Worm (Caenorhabditis elegans): ENCODE data around the gene twk-18.

Gene twk-18

DNA sequence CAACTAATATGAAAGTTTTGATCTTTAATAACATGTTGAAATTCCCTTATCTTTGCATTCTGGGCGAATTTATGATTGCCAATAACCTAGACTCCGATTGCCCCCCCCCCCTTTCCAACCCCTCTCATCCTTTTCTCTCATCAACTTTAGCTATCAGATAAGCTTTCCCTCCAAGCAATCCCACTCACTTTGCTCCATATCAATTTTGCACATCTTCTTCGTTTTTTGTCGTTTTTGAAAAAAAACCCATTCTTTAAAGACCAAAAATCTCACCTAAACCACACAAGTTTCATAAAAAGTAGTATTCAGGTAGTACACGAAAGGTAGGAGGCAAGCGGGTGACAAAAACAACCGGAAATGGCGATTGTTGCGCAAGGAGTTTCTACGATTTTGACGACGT, at the start of gene twk-18:
TSS of gene twk-18 (plus strand) at position 301 of the 400 bp plus-strand sequence.
- TF ChIP-seq nhr-129 (tag; optimal IDR thresholded peaks at IDR 0.05), result no peak
- TF ChIP-seq mab-5 (tag; optimal IDR thresholded peaks at IDR 0.05), result no peak
- TF ChIP-seq ceh-82 (tag; optimal IDR thresholded peaks at IDR 0.05), result no peak
- no peak for TF ChIP-seq mdl-1 (tag; optimal IDR thresholded peaks at IDR 0.05)
- no peak for TF ChIP-seq zag-1 (tag; optimal IDR thresholded peaks at IDR 0.05)
- no peak for TF ChIP-seq ztf-4 (tag; optimal IDR thresholded peaks at IDR 0.05)
- no peak for TF ChIP-seq ZK546.5 (tag; optimal IDR thresholded peaks at IDR 0.05)
- no peak for TF ChIP-seq nhr-25 (tag; optimal IDR thresholded peaks at IDR 0.05)

DNA sequence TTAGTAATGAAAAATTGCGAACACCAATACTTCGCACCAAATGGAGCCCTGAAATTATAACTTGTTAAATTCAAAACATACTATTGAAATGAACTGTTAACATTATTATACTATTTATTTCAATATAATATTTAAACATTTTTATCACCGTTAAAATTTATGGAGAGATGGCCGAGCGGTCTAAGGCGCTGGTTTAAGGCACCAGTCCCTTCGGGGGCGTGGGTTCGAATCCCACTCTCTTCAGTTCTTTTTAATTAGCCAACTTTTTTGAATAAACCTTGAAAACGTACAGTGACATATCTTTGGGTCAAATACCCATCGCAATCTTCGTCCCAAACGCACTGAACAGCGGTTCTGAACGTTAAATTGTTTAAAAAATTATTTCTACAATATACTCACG, 48.5 kb upstream of the twk-18 start:
- peak; percentile 10 for TF ChIP-seq nhr-21 (tag; optimal IDR thresholded peaks at IDR 0.05)
- TF ChIP-seq ztf-1 (GFP tag; conservative IDR thresholded peaks at IDR 0.05), result no peak
- no peak for TF ChIP-seq alr-1 (tag; optimal IDR thresholded peaks at IDR 0.05)
- TF ChIP-seq gmeb-1 (tag; optimal IDR thresholded peaks at IDR 0.05), result peak; percentile 10

DNA sequence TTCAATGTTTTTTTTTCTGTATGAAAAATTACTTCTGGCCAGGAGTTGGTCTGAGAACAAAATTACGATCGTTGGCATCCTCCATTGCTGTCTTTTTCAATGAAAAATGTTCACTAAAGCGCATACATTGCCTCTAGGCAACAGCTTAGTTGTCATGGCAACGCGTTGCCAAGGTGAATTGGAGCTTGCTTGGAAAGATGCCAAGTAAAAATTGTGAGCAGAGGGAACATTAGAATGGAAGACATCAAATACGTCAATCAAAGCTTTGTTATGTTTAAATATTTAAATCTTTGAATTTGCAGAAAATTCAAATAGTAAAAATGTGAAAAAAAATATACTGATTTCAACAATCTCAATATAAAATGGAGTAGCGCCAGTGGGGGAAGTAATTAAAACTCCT, 47.9 kb upstream of the twk-18 start, which contains the start of gene dylt-2:
TSS of gene dylt-2 (minus strand) at position 101 of the 400 bp plus-strand sequence.
- TF ChIP-seq ama-1 (optimal IDR thresholded peaks at IDR 0.05) (no peak), nhr-77 (tag; optimal IDR thresholded peaks at IDR 0.05) (no peak), lin-11 (tag; optimal IDR thresholded peaks at IDR 0.05) (peak; percentile 29)

DNA sequence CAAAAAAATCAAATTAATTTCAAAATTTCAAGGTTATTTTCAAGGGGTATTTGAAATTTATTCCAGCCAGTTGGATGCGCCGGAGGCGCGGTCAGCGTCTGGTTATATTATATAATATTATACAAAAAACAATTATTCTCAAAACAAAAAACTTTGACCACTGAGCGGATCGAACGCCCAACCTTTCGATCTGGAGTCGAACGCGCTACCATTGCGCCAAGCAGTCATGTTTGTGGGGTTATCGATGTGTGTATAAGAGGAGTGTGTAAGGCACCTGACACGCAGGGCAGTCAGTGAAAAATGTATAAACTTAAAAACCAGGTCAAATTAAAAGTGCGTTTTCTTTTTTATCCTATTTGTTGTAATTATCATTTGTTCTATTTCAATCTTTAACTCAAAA, 43.9 kb upstream of the twk-18 start:
- TF ChIP-seq sma-9 (GFP tag; optimal IDR thresholded peaks at IDR 0.05), result peak; percentile 22
- TF ChIP-seq sma-9 (tag; optimal IDR thresholded peaks at IDR 0.05), result no peak
- TF ChIP-seq gmeb-1 (tag; optimal IDR thresholded peaks at IDR 0.05), result peak; percentile 23
- no peak for TF ChIP-seq Y55F3AM.14 (GFP tag; optimal IDR thresholded peaks at IDR 0.05)

DNA sequence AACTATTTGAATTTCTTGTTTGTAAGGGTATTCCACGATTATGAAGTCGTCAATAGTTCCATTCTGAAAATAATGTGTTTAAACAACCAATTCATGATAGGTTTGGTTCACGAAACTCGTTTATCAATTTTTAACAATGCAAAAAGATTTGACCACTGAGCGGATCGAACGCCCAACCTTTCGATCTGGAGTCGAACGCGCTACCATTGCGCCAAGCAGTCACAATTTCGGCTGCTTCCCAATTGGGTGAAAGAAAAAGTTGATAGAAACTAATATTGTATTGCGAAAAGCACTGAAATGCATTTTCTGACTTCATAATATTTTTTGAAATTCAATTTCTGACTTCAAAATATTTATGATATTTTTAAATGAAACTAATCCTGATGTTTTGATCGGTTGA, 42.9 kb upstream of the twk-18 start:
- TF ChIP-seq sma-9 (GFP tag; optimal IDR thresholded peaks at IDR 0.05) (no peak), sma-9 (tag; optimal IDR thresholded peaks at IDR 0.05) (no peak), nhr-12 (tag; optimal IDR thresholded peaks at IDR 0.05) (no peak), nhr-6 (tag; optimal IDR thresholded peaks at IDR 0.05) (no peak), elt-3 (tag; optimal IDR thresholded peaks at IDR 0.05) (no peak), ZK546.5 (tag; optimal IDR thresholded peaks at IDR 0.05) (no peak), ztf-4 (tag; optimal IDR thresholded peaks at IDR 0.05) (no peak), aly-2 (tag; optimal IDR thresholded peaks at IDR 0.05) (no peak), nhr-77 (tag; optimal IDR thresholded peaks at IDR 0.05) (no peak), nhr-21 (tag; optimal IDR thresholded peaks at IDR 0.05) (no peak), zag-1 (tag; optimal IDR thresholded peaks at IDR 0.05) (no peak), lin-39 (tag; optimal IDR thresholded peaks at IDR 0.05) (no peak), F13H6.1 (tag; optimal IDR thresholded peaks at IDR 0.05) (no peak), unc-62 (GFP tag; optimal IDR thresholded peaks at IDR 0.05) (no peak), blmp-1 (tag; optimal IDR thresholded peaks at IDR 0.05; ENCODE audit: insufficient read depth) (no peak)

DNA sequence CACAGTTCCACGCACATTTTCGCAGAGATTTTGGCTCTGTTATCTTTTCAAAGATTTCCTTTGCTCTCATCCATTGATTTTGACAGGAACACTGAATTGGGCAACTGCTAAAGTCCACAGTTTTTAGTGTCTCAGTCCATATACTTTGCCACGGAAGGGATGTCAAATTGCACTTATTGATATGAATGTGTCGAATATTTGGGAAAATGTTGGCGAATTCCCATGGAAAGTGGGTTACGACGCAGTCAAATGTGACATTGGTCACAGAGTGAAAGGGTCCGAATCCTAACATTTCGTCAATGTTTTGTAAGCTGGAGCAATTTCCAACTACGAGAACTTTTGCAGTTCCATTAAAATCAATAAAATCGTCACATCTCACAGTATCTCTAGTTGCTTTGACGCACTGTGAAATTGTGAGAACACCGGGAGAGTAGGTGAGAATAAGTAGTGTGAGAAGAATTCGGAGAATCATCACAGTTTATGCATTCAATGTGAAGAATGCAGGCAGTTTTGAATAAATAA, 37.4 kb upstream of the twk-18 start, which contains the start of gene trk-1:
TSS of gene trk-1 (minus strand) at position 472 of the 522 bp plus-strand sequence.
- TF ChIP-seq ZK546.5 (tag; optimal IDR thresholded peaks at IDR 0.05) (no peak), unc-55 (GFP tag; optimal IDR thresholded peaks at IDR 0.05) (no peak), nhr-77 (tag; optimal IDR thresholded peaks at IDR 0.05) (no peak), lsy-2 (tag; optimal IDR thresholded peaks at IDR 0.05) (no peak), ceh-16 (tag; optimal IDR thresholded peaks at IDR 0.05) (no peak), nhr-25 (tag; optimal IDR thresholded peaks at IDR 0.05) (no peak), F13H6.1 (tag; optimal IDR thresholded peaks at IDR 0.05) (no peak), sma-9 (GFP tag; optimal IDR thresholded peaks at IDR 0.05) (no peak), sma-9 (tag; optimal IDR thresholded peaks at IDR 0.05) (no peak), nhr-129 (tag; optimal IDR thresholded peaks at IDR 0.05) (no peak), lin-39 (tag; optimal IDR thresholded peaks at IDR 0.05) (no peak), fos-1 (tag; optimal IDR thresholded peaks at IDR 0.05) (no peak), snpc-4 (tag; optimal IDR thresholded peaks at IDR 0.05) (no peak), zag-1 (tag; optimal IDR thresholded peaks at IDR 0.05) (no peak), ztf-1 (GFP tag; conservative IDR thresholded peaks at IDR 0.05) (no peak), R02D3.7 (tag; optimal IDR thresholded peaks at IDR 0.05) (no peak), lin-11 (tag; optimal IDR thresholded peaks at IDR 0.05) (no peak)
